Fruit fly (Drosophila melanogaster) whole organism, embryonic: ENCODE measurements around the gene CG7386.

Experiments
- Bdp1 ChIP-seq: fragments of 200-800 bp; sonication (Bioruptor generic); optimal IDR thresholded peaks from 3 replicates; lab custom pipeline; 2016; ENCODE audit warnings: missing biosample characterization, missing genetic modification characterization
- CG10267 ChIP-seq: fragments of 200-800 bp; sonication (Bioruptor generic); optimal IDR thresholded peaks from 2 replicates; lab custom pipeline; 2018; ENCODE audit warnings: missing biosample characterization, mild to moderate bottlenecking, missing genetic modification characterization, moderate library complexity
- CG10543 ChIP-seq: fragments of 200-800 bp; sonication (Bioruptor generic); optimal IDR thresholded peaks from 3 replicates; lab custom pipeline; 2017; ENCODE audit warnings: missing biosample characterization, mild to moderate bottlenecking, missing genetic modification characterization, moderate library complexity
- CG1529 ChIP-seq: fragments of 200-800 bp; sonication (Bioruptor generic); optimal IDR thresholded peaks from 3 replicates; lab custom pipeline; 2018; ENCODE audit warnings: missing biosample characterization, missing genetic modification characterization
- CG15514 ChIP-seq: fragments of 200-800 bp; sonication (Bioruptor generic); optimal IDR thresholded peaks from 3 replicates; lab custom pipeline; 2017; ENCODE audit warnings: missing biosample characterization, missing genetic modification characterization, mild to moderate bottlenecking, moderate library complexity, missing genetic modification reagents
- CG16779 ChIP-seq: fragments of 200-800 bp; sonication (Bioruptor generic); IDR thresholded peaks from 2 replicates; pipeline ENCODE4 v1.3.6; 2022; ENCODE audit warnings: missing biosample characterization, missing genetic modification characterization
- CG17186 ChIP-seq: fragments of 200-800 bp; sonication (Bioruptor generic); optimal IDR thresholded peaks from 3 replicates; lab custom pipeline; 2017; ENCODE audit warnings: missing biosample characterization, missing genetic modification reagents, missing genetic modification characterization
- CG30020 ChIP-seq: fragments of 200-800 bp; optimal IDR thresholded peaks from 2 replicates; lab custom pipeline; 2019; ENCODE audit warnings: missing biosample characterization, mild to moderate bottlenecking, missing genetic modification characterization, moderate library complexity
- CG3065 ChIP-seq: fragments of 200-800 bp; sonication (Bioruptor generic); optimal IDR thresholded peaks from 2 replicates; lab custom pipeline; 2016; ENCODE audit warnings: missing biosample characterization, missing genetic modification characterization
- CG31441 ChIP-seq: fragments of 200-800 bp; sonication (Bioruptor generic); IDR thresholded peaks from 2 replicates; pipeline ENCODE4 v1.3.6; 2022; ENCODE audit warnings: missing biosample characterization, missing genetic modification characterization
- CG34376 ChIP-seq: fragments of 200-800 bp; sonication (Bioruptor generic); optimal IDR thresholded peaks from 2 replicates; lab custom pipeline; 2018; ENCODE audit warnings: missing biosample characterization, mild to moderate bottlenecking, missing genetic modification characterization
- CG4282 ChIP-seq: fragments of 200-800 bp; sonication (Bioruptor generic); optimal IDR thresholded peaks from 2 replicates; lab custom pipeline; 2016; ENCODE audit warnings: missing biosample characterization, missing genetic modification characterization
- CG4360 ChIP-seq: fragments of 200-800 bp; sonication (Bioruptor generic); IDR thresholded peaks from 2 replicates; pipeline ENCODE4 v1.3.6; 2022; ENCODE audit warnings: missing biosample characterization, missing genetic modification characterization
- CG5180 ChIP-seq: fragments of 200-800 bp; sonication (Bioruptor generic); optimal IDR thresholded peaks from 3 replicates; lab custom pipeline; 2017; ENCODE audit warnings: missing biosample characterization, missing genetic modification characterization, mild to moderate bottlenecking, moderate library complexity, missing genetic modification reagents
- CG6272 ChIP-seq: fragments of 200-800 bp; sonication (Bioruptor generic); IDR thresholded peaks from 2 replicates; pipeline ENCODE4 v1.3.6; 2022; ENCODE audit warnings: missing biosample characterization, missing genetic modification characterization
- CG6791 ChIP-seq: fragments of 200-800 bp; sonication (Bioruptor generic); IDR thresholded peaks from 3 replicates; pipeline ENCODE4 v1.3.6; 2022; ENCODE audit warnings: missing biosample characterization, missing genetic modification characterization; ENCODE audit not compliant: partially characterized antibody
- CG9215 ChIP-seq: fragments of 200-800 bp; sonication (Bioruptor generic); IDR thresholded peaks from 2 replicates; pipeline ENCODE4 v1.3.6; 2022; ENCODE audit warnings: missing biosample characterization, missing genetic modification characterization
- CG9437 ChIP-seq: fragments of 200-800 bp; sonication (Bioruptor generic); optimal IDR thresholded peaks from 2 replicates; lab custom pipeline; 2018; ENCODE audit warnings: missing biosample characterization, mild to moderate bottlenecking, missing genetic modification characterization
- Camta ChIP-seq: fragments of 200-800 bp; sonication (Bioruptor generic); optimal IDR thresholded peaks from 2 replicates; lab custom pipeline; 2016; ENCODE audit warnings: missing biosample characterization, missing genetic modification characterization
- Dad ChIP-seq: fragments of 200-800 bp; sonication (Bioruptor generic); optimal IDR thresholded peaks from 3 replicates; lab custom pipeline; 2016; ENCODE audit warnings: missing biosample characterization, missing genetic modification characterization
- Deaf1 ChIP-seq: fragments of 200-800 bp; optimal IDR thresholded peaks from 3 replicates; lab custom pipeline; 2019; ENCODE audit warnings: missing biosample characterization, mild to moderate bottlenecking, missing genetic modification characterization, moderate library complexity
- Elba2 ChIP-seq: fragments of 200-800 bp; sonication (Bioruptor generic); optimal IDR thresholded peaks from 3 replicates; lab custom pipeline; 2016; ENCODE audit warnings: missing biosample characterization, missing genetic modification characterization
- Gsc ChIP-seq: fragments of 200-800 bp; sonication (Bioruptor generic); IDR thresholded peaks from 2 replicates; pipeline ENCODE4 v1.3.6; 2022; ENCODE audit warnings: missing biosample characterization, missing genetic modification characterization
- H2.0 ChIP-seq: fragments of 200-800 bp; sonication (Bioruptor generic); IDR thresholded peaks from 2 replicates; pipeline ENCODE4 v1.3.6; 2022; ENCODE audit warnings: missing biosample characterization, missing genetic modification characterization
- Kr ChIP-seq: fragments of 200-800 bp; sonication (Bioruptor generic); optimal IDR thresholded peaks from 2 replicates; lab custom pipeline; 2017; ENCODE audit warnings: missing biosample characterization, mild to moderate bottlenecking, missing genetic modification characterization
- MBD-R2 ChIP-seq: fragments of 200-800 bp; sonication (Bioruptor generic); IDR thresholded peaks from 2 replicates; pipeline ENCODE4 v1.3.6; 2022; ENCODE audit warnings: missing biosample characterization, missing genetic modification characterization
- Neu2 ChIP-seq: fragments of 200-800 bp; sonication (Bioruptor generic); optimal IDR thresholded peaks from 3 replicates; lab custom pipeline; 2016; ENCODE audit warnings: missing biosample characterization, missing genetic modification characterization, borderline replicate concordance
- Oaz ChIP-seq: fragments of 200-800 bp; sonication (Bioruptor generic); IDR thresholded peaks from 2 replicates; pipeline ENCODE4 v1.3.6; 2022; ENCODE audit warnings: missing biosample characterization, missing genetic modification characterization
- Poxn ChIP-seq: fragments of 200-800 bp; sonication (Bioruptor generic); IDR thresholded peaks from 2 replicates; pipeline ENCODE4 v1.3.6; 2022; ENCODE audit warnings: missing biosample characterization, missing genetic modification characterization
- Side ChIP-seq: fragments of 200-800 bp; sonication (Bioruptor generic); optimal IDR thresholded peaks from 2 replicates; lab custom pipeline; 2016; ENCODE audit warnings: missing biosample characterization, missing genetic modification characterization
- Tbp ChIP-seq: fragments of >200 bp; optimal IDR thresholded peaks from 2 replicates; lab custom pipeline; 2018; ENCODE audit warnings: missing biosample characterization, missing genetic modification characterization
- abd-A ChIP-seq: fragments of 200-800 bp; sonication (Bioruptor generic); optimal IDR thresholded peaks from 3 replicates; lab custom pipeline; 2019; ENCODE audit warnings: missing biosample characterization, mild to moderate bottlenecking, missing genetic modification characterization, moderate library complexity
- cg ChIP-seq: fragments of 200-800 bp; sonication (Bioruptor generic); optimal IDR thresholded peaks from 3 replicates; lab custom pipeline; 2019; ENCODE audit warnings: missing biosample characterization, mild to moderate bottlenecking, missing genetic modification characterization, moderate library complexity
- chinmo ChIP-seq: fragments of 200-800 bp; sonication (Bioruptor generic); IDR thresholded peaks from 4 replicates; pipeline ENCODE4 v1.3.6; 2022; ENCODE audit warnings: missing biosample characterization, missing genetic modification characterization; ENCODE audit not compliant: partially characterized antibody
- ci ChIP-seq: fragments of 200-800 bp; sonication (Bioruptor generic); IDR thresholded peaks from 3 replicates; pipeline ENCODE4 v1.3.6; 2022; ENCODE audit warnings: missing biosample characterization, missing genetic modification characterization
- crol ChIP-seq: fragments of 200-800 bp; sonication (Bioruptor generic); IDR thresholded peaks from 2 replicates; pipeline ENCODE4 v1.3.6; 2022; ENCODE audit warnings: missing biosample characterization, missing genetic modification characterization
- dimm ChIP-seq: fragments of 200-800 bp; sonication (Bioruptor generic); IDR thresholded peaks from 2 replicates; pipeline ENCODE4 v1.3.6; 2022; ENCODE audit warnings: missing biosample characterization, missing genetic modification characterization
- gsb ChIP-seq: fragments of 200-800 bp; sonication (Bioruptor generic); IDR thresholded peaks from 2 replicates; pipeline ENCODE4 v1.3.6; 2022; ENCODE audit warnings: missing biosample characterization, missing genetic modification characterization
- jigr1 ChIP-seq: fragments of 200-800 bp; sonication (Bioruptor generic); IDR thresholded peaks from 3 replicates; pipeline ENCODE4 v1.3.6; 2022; ENCODE audit warnings: missing biosample characterization, missing genetic modification characterization
- lola ChIP-seq, 3 experiments: fragments of >200 bp in 2 of 3; fragments of 200-800 bp in 1 of 3; sonication (Bioruptor generic) in 1 of 3; optimal IDR thresholded peaks; 2 replicates each; lab custom pipeline; 2017 to 2019; ENCODE audit warnings: missing biosample characterization in 3 of 3, missing genetic modification characterization in 3 of 3, mild to moderate bottlenecking in 1 of 3, moderate library complexity in 1 of 3
- nerfin-2 ChIP-seq: fragments of 200-800 bp; sonication (Bioruptor generic); IDR thresholded peaks from 2 replicates; pipeline ENCODE4 v1.3.6; 2022; ENCODE audit warnings: missing biosample characterization, missing genetic modification characterization; ENCODE audit not compliant: partially characterized antibody
- otp ChIP-seq: fragments of 200-800 bp; sonication (Bioruptor generic); IDR thresholded peaks from 3 replicates; pipeline ENCODE4, ENCODE4 v1.3.6; 2022; ENCODE audit warnings: missing biosample characterization, missing genetic modification characterization
- p53 ChIP-seq: fragments of 200-800 bp; sonication (Bioruptor generic); optimal IDR thresholded peaks from 2 replicates; lab custom pipeline; 2016; ENCODE audit warnings: missing biosample characterization, missing genetic modification characterization
- pfk ChIP-seq: fragments of 200-800 bp; sonication (Bioruptor generic); optimal IDR thresholded peaks from 2 replicates; lab custom pipeline; 2018; ENCODE audit warnings: missing biosample characterization, mild to moderate bottlenecking, missing genetic modification characterization, moderate library complexity
- pnt ChIP-seq: fragments of 200-800 bp; sonication (Bioruptor generic); optimal IDR thresholded peaks from 3 replicates; lab custom pipeline; 2016; ENCODE audit warnings: missing biosample characterization, missing genetic modification characterization
- slp2 ChIP-seq: fragments of 200-800 bp; sonication (Bioruptor generic); optimal IDR thresholded peaks from 2 replicates; lab custom pipeline; 2016; ENCODE audit warnings: missing biosample characterization, missing genetic modification characterization
- tap ChIP-seq: fragments of 200-800 bp; optimal IDR thresholded peaks from 3 replicates; lab custom pipeline; 2019; ENCODE audit warnings: missing biosample characterization, mild to moderate bottlenecking, missing genetic modification characterization, moderate library complexity

CG7386 gene

dm6 chr3L:6215976-6216786, 26.6 kb downstream of the CG7386 start (continued):
- TF ChIP-seq CG9437 (GFP tag; lab: Kevin White, UChicago) (no peak), CG15514 (GFP tag; lab: Kevin White, UChicago) (peak; percentile 56), H2.0 (no peak), Gsc (GFP tag; lab: Robert Waterston, UW) (no peak), CG6272 (GFP tag; lab: Robert Waterston, UW) (no peak), CG10267 (no peak), CG9215 (GFP tag; lab: Robert Waterston, UW) (no peak), slp2 (GFP tag; lab: Kevin White, UChicago) (no peak), CG4282 (GFP tag; lab: Kevin White, UChicago) (no peak), gsb (no peak), CG31441 (GFP tag; lab: Robert Waterston, UW) (no peak), Side (GFP tag; lab: Kevin White, UChicago) (no peak), nerfin-2 (GFP tag; lab: Robert Waterston, UW) (no peak), CG3065 (GFP tag; lab: Kevin White, UChicago) (no peak), abd-A (tag; lab: Kevin White, UChicago) (no peak), Elba2 (no peak), CG1529 (GFP tag; lab: Kevin White, UChicago) (no peak), Bdp1 (no peak), otp (GFP tag; lab: Robert Waterston, UW) (0 out of 3 replicates have a peak, but pooled peaks have one; percentile 31), Dad (no peak), CG5180 (GFP tag; lab: Kevin White, UChicago) (peak; percentile 64), Camta (GFP tag; lab: Kevin White, UChicago) (no peak), CG16779 (GFP tag; lab: Robert Waterston, UW) (no peak), CG17186 (GFP tag; lab: Kevin White, UChicago) (peak; percentile 4), pfk (GFP tag; lab: Kevin White, UChicago) (peak; percentile 67), Neu2 (no peak), Tbp (GFP tag; lab: Kevin White, UChicago) (no peak), MBD-R2 (no peak), Oaz (GFP tag; lab: Robert Waterston, UW) (no peak), Poxn (GFP tag; lab: Robert Waterston, UW) (no peak), crol (GFP tag; lab: Robert Waterston, UW) (no peak), jigr1 (GFP tag; lab: Robert Waterston, UW) (no peak), p53 (no peak), tap (tag; lab: Kevin White, UChicago) (no peak), ci (GFP tag; lab: Robert Waterston, UW) (0 out of 3 replicates have a peak, but pooled peaks have one; percentile 55), lola (GFP tag; optimal IDR thresholded peaks at IDR 0.05; lab: Kevin White, UChicago) (no peak)

- TF ChIP-seq pnt (GFP tag; lab: Kevin White, UChicago), result no peak
- peak; percentile 4 for TF ChIP-seq CG10543 (GFP tag; lab: Kevin White, UChicago)
- no peak for TF ChIP-seq Gsc (GFP tag; lab: Robert Waterston, UW)
- TF ChIP-seq CG30020 (tag; lab: Kevin White, UChicago), result no peak
- peak; percentile 11 for TF ChIP-seq CG34376 (GFP tag; lab: Kevin White, UChicago)
- TF ChIP-seq chinmo, result 0 out of 4 replicates have a peak, but pooled peaks have one; percentile 18
- TF ChIP-seq CG6791, result peak; percentile 34; the same call in 1 of the 3 replicates
- peak; percentile 22 for TF ChIP-seq cg (GFP tag; lab: Kevin White, UChicago)
- no peak for TF ChIP-seq dimm
- peak; percentile 35 for TF ChIP-seq Deaf1 (tag; lab: Kevin White, UChicago)
- peak; percentile 33; the same call in 1 of the 2 replicates for TF ChIP-seq CG4360 (GFP tag; lab: Robert Waterston, UW)
- TF ChIP-seq Kr (GFP tag; lab: Kevin White, UChicago), result peak; percentile 35
- TF ChIP-seq, all 482 proteins: peak for 8
Measured at dm6 chr3L:6216787-6217078, 27.2 kb downstream of the CG7386 start.
